Fruit fly (Drosophila melanogaster) whole organism, embryonic: Measurements from ENCODE around the gene Snup.

Source experiments
- Ada2b ChIP-seq: fragments of 200-800 bp; sonication (Bioruptor generic); IDR thresholded peaks from 2 replicates; pipeline ENCODE4 v1.3.6; 2022; ENCODE audit warnings: missing biosample characterization, missing genetic modification characterization
- Adf1 ChIP-seq: fragments of 200-800 bp; sonication (Bioruptor generic); IDR thresholded peaks from 2 replicates; pipeline ENCODE4 v1.3.6; 2022; ENCODE audit warnings: missing biosample characterization, missing genetic modification characterization
- B-H1 ChIP-seq: fragments of 200-800 bp; sonication (Bioruptor generic); IDR thresholded peaks from 3 replicates; pipeline ENCODE4 v1.3.6; 2022; ENCODE audit warnings: missing biosample characterization, missing genetic modification characterization
- CG10267 ChIP-seq: fragments of 200-800 bp; sonication (Bioruptor generic); optimal IDR thresholded peaks from 2 replicates; lab custom pipeline; 2018; ENCODE audit warnings: missing biosample characterization, mild to moderate bottlenecking, missing genetic modification characterization, moderate library complexity
- CG10321 ChIP-seq: fragments of 200-800 bp; sonication (Bioruptor generic); IDR thresholded peaks from 2 replicates; pipeline ENCODE4 v1.3.6; 2022; ENCODE audit warnings: missing biosample characterization, missing genetic modification characterization
- CG10366 ChIP-seq: fragments of 200-800 bp; sonication (Bioruptor generic); IDR thresholded peaks from 2 replicates; pipeline ENCODE4 v1.3.6; 2022; ENCODE audit warnings: missing biosample characterization, missing genetic modification characterization
- CG10654 ChIP-seq: fragments of 200-800 bp; sonication (Bioruptor generic); optimal IDR thresholded peaks from 2 replicates; lab custom pipeline; 2016; ENCODE audit warnings: missing biosample characterization, missing genetic modification characterization
- CG11093 ChIP-seq: fragments of 200-800 bp; sonication (Bioruptor generic); IDR thresholded peaks from 3 replicates; pipeline ENCODE4 v1.3.6; 2022; ENCODE audit warnings: missing biosample characterization, missing genetic modification characterization
- CG11560 ChIP-seq: fragments of 200-800 bp; sonication (Bioruptor generic); IDR thresholded peaks from 3 replicates; pipeline ENCODE4 v1.3.6; 2022; ENCODE audit warnings: missing biosample characterization, missing genetic modification characterization
- CG17385 ChIP-seq: fragments of 200-800 bp; sonication (Bioruptor generic); optimal IDR thresholded peaks from 3 replicates; lab custom pipeline; 2018; ENCODE audit warnings: missing biosample characterization, mild to moderate bottlenecking, missing genetic modification characterization
- CG17829 ChIP-seq: fragments of 200-800 bp; optimal IDR thresholded peaks from 2 replicates; lab custom pipeline; 2019; ENCODE audit warnings: missing biosample characterization, mild to moderate bottlenecking, missing genetic modification characterization, moderate library complexity
- CG18599 ChIP-seq: fragments of 200-800 bp; sonication (Bioruptor generic); optimal IDR thresholded peaks from 3 replicates; lab custom pipeline; 2017; ENCODE audit warnings: missing biosample characterization, missing genetic modification characterization, mild to moderate bottlenecking, moderate library complexity, missing genetic modification reagents
- CG34376 ChIP-seq: fragments of 200-800 bp; sonication (Bioruptor generic); optimal IDR thresholded peaks from 2 replicates; lab custom pipeline; 2018; ENCODE audit warnings: missing biosample characterization, mild to moderate bottlenecking, missing genetic modification characterization
- CG4854 ChIP-seq: fragments of 200-800 bp; sonication (Bioruptor generic); optimal IDR thresholded peaks from 2 replicates; lab custom pipeline; 2016; ENCODE audit warnings: missing biosample characterization, missing genetic modification characterization, inconsistent platforms
- CG6765 ChIP-seq: fragments of 200-800 bp; sonication (Bioruptor generic); optimal IDR thresholded peaks from 3 replicates; lab custom pipeline; 2017; ENCODE audit warnings: missing biosample characterization, mild to moderate bottlenecking, missing genetic modification characterization
- CG7839 ChIP-seq: fragments of 200-800 bp; sonication (Bioruptor generic); optimal IDR thresholded peaks from 3 replicates; lab custom pipeline; 2018; ENCODE audit warnings: missing biosample characterization, mild to moderate bottlenecking, missing genetic modification characterization, moderate library complexity
- Chrac-16 ChIP-seq: fragments of 200-800 bp; sonication (Bioruptor generic); optimal IDR thresholded peaks from 3 replicates; lab custom pipeline; 2016; ENCODE audit warnings: missing biosample characterization, missing genetic modification characterization
- Deaf1 ChIP-seq: fragments of 200-800 bp; optimal IDR thresholded peaks from 3 replicates; lab custom pipeline; 2019; ENCODE audit warnings: missing biosample characterization, mild to moderate bottlenecking, missing genetic modification characterization, moderate library complexity
- Ets65A ChIP-seq: fragments of 200-800 bp; sonication (Bioruptor generic); peaks from one replicate; lab custom pipeline; 2016; ENCODE audit warnings: missing biosample characterization, missing genetic modification characterization
- Gug ChIP-seq: fragments of 200-800 bp; sonication (Bioruptor generic); IDR thresholded peaks from 4 replicates; pipeline ENCODE4 v1.3.6; 2022; ENCODE audit warnings: missing biosample characterization, missing genetic modification characterization
- Hey ChIP-seq: fragments of 200-800 bp; sonication (Bioruptor generic); optimal IDR thresholded peaks from 3 replicates; lab custom pipeline; 2018; ENCODE audit warnings: missing biosample characterization, mild to moderate bottlenecking, missing genetic modification characterization
- Lim3 ChIP-seq: fragments of 200-800 bp; sonication (Bioruptor generic); IDR thresholded peaks from 2 replicates; pipeline ENCODE4 v1.3.6; 2022; ENCODE audit warnings: missing biosample characterization, missing genetic modification characterization
- MESR4 ChIP-seq: fragments of 200-800 bp; sonication (Bioruptor generic); optimal IDR thresholded peaks from 2 replicates; lab custom pipeline; 2018; ENCODE audit warnings: missing biosample characterization, mild to moderate bottlenecking, missing genetic modification characterization, moderate library complexity
- Med ChIP-seq: fragments of 200-800 bp; sonication (Bioruptor generic); peaks from one replicate; lab custom pipeline; 2016; ENCODE audit warnings: missing biosample characterization, missing genetic modification characterization, mild to moderate bottlenecking, inconsistent platforms, moderate library complexity
- Meics ChIP-seq: fragments of 200-800 bp; sonication (Bioruptor generic); optimal IDR thresholded peaks from 2 replicates; lab custom pipeline; 2017; ENCODE audit warnings: missing biosample characterization, mild to moderate bottlenecking, missing genetic modification characterization
- Oli ChIP-seq: fragments of 200-800 bp; sonication (Bioruptor generic); optimal IDR thresholded peaks from 2 replicates; lab custom pipeline; 2018; ENCODE audit warnings: missing biosample characterization, mild to moderate bottlenecking, missing genetic modification characterization, moderate library complexity
- Side ChIP-seq: fragments of 200-800 bp; sonication (Bioruptor generic); optimal IDR thresholded peaks from 2 replicates; lab custom pipeline; 2016; ENCODE audit warnings: missing biosample characterization, missing genetic modification characterization
- Sin3A ChIP-seq: fragments of >200 bp; optimal IDR thresholded peaks from 2 replicates; lab custom pipeline; 2018
- Sox102F ChIP-seq: fragments of 200-800 bp; sonication (Bioruptor generic); optimal IDR thresholded peaks from 2 replicates; lab custom pipeline; 2018; ENCODE audit warnings: missing biosample characterization, mild to moderate bottlenecking, missing genetic modification characterization, moderate library complexity
- Xrp1 ChIP-seq: fragments of 200-800 bp; sonication (Bioruptor generic); IDR thresholded peaks from 2 replicates; pipeline ENCODE4 v1.3.6; 2022; ENCODE audit warnings: missing biosample characterization, missing genetic modification characterization
- az2 ChIP-seq: fragments of 200-800 bp; sonication (Bioruptor generic); optimal IDR thresholded peaks from 3 replicates; lab custom pipeline; 2016; ENCODE audit warnings: missing biosample characterization, missing genetic modification characterization
- bowl ChIP-seq: fragments of 200-800 bp; sonication (Bioruptor generic); IDR thresholded peaks from 2 replicates; pipeline ENCODE4 v1.3.6; 2022; ENCODE audit warnings: missing biosample characterization, missing genetic modification characterization
- cg ChIP-seq: fragments of 200-800 bp; sonication (Bioruptor generic); optimal IDR thresholded peaks from 3 replicates; lab custom pipeline; 2019; ENCODE audit warnings: missing biosample characterization, mild to moderate bottlenecking, missing genetic modification characterization, moderate library complexity
- crol ChIP-seq: fragments of 200-800 bp; sonication (Bioruptor generic); IDR thresholded peaks from 2 replicates; pipeline ENCODE4 v1.3.6; 2022; ENCODE audit warnings: missing biosample characterization, missing genetic modification characterization
- disco-r ChIP-seq: fragments of 200-800 bp; sonication (Bioruptor generic); optimal IDR thresholded peaks from 2 replicates; lab custom pipeline; 2016; ENCODE audit warnings: missing biosample characterization, missing genetic modification characterization
- gsb-n ChIP-seq: fragments of 200-800 bp; sonication (Bioruptor generic); optimal IDR thresholded peaks from 3 replicates; lab custom pipeline; 2018; ENCODE audit warnings: missing biosample characterization, mild to moderate bottlenecking, missing genetic modification characterization
- hkb ChIP-seq, 2 experiments: fragments of 200-800 bp in 1 of 2; fragments of >200 bp in 1 of 2; sonication (Bioruptor generic) in 1 of 2; IDR thresholded peaks in 1 of 2; optimal IDR thresholded peaks in 1 of 2; 2 replicates each; pipeline versions ENCODE4 v1.3.6 to Lab custom; 2017 to 2022; ENCODE audit warnings: missing biosample characterization in 1 of 2, missing genetic modification characterization in 1 of 2
- ind ChIP-seq: fragments of 200-800 bp; sonication (Bioruptor generic); optimal IDR thresholded peaks from 3 replicates; lab custom pipeline; 2016; ENCODE audit warnings: missing biosample characterization, missing genetic modification characterization
- nmo ChIP-seq: fragments of 200-800 bp; sonication (Bioruptor generic); optimal IDR thresholded peaks from 2 replicates; lab custom pipeline; 2018; ENCODE audit warnings: missing biosample characterization, mild to moderate bottlenecking, missing genetic modification characterization, moderate library complexity
- pita ChIP-seq: fragments of 200-800 bp; sonication (Bioruptor generic); optimal IDR thresholded peaks from 2 replicates; lab custom pipeline; 2017; ENCODE audit warnings: missing biosample characterization, mild to moderate bottlenecking, missing genetic modification characterization
- pzg ChIP-seq: fragments of 200-800 bp; sonication (Bioruptor generic); optimal IDR thresholded peaks from 3 replicates; lab custom pipeline; 2018; ENCODE audit warnings: missing biosample characterization, mild to moderate bottlenecking, missing genetic modification characterization, moderate library complexity
- ranshi ChIP-seq: fragments of 200-800 bp; sonication (Bioruptor generic); IDR thresholded peaks from 2 replicates; pipeline ENCODE4 v1.3.6; 2022; ENCODE audit warnings: missing biosample characterization, missing genetic modification characterization
- row ChIP-seq: fragments of 200-800 bp; sonication (Bioruptor generic); IDR thresholded peaks from 3 replicates; pipeline ENCODE4 v1.3.6; 2022; ENCODE audit warnings: missing biosample characterization, missing genetic modification characterization
- sd ChIP-seq: fragments of 200-800 bp; sonication (Bioruptor generic); optimal IDR thresholded peaks from 3 replicates; lab custom pipeline; 2018; ENCODE audit warnings: missing biosample characterization, mild to moderate bottlenecking, missing genetic modification characterization, moderate library complexity
- sim ChIP-seq: fragments of 200-800 bp; sonication (Bioruptor generic); IDR thresholded peaks from 2 replicates; pipeline ENCODE4 v1.3.6; 2022; ENCODE audit warnings: missing biosample characterization, missing genetic modification characterization
- sob ChIP-seq: fragments of 200-800 bp; sonication (Bioruptor generic); IDR thresholded peaks from 2 replicates; pipeline ENCODE4 v1.3.6; 2022; ENCODE audit warnings: missing biosample characterization, missing genetic modification characterization
- vvl ChIP-seq: fragments of 200-800 bp; sonication (Bioruptor generic); IDR thresholded peaks from 2 replicates; pipeline ENCODE4 v1.3.6; 2022; ENCODE audit warnings: missing biosample characterization, missing genetic modification characterization
- zen2 ChIP-seq: fragments of 200-800 bp; sonication (Bioruptor generic); IDR thresholded peaks from 3 replicates; pipeline ENCODE4 v1.3.6; 2022; ENCODE audit warnings: missing biosample characterization, missing genetic modification characterization; ENCODE audit not compliant: partially characterized antibody

Gene Snup

dm6 chr3L:2636023-2636968 is 15.6 kb upstream of the Snup start (continued):
- peak; percentile 43; the same call in 1 of the 2 replicates for TF ChIP-seq vvl
- no peak for TF ChIP-seq hkb (optimal IDR thresholded peaks at IDR 0.05; lab: Kevin White, UChicago)
- peak; percentile 44; the same call in 1 of the 2 replicates for TF ChIP-seq hkb (GFP tag; IDR thresholded peaks at IDR 0.05; lab: Robert Waterston, UW)
- TF ChIP-seq Meics, result peak; percentile 30
- TF ChIP-seq pzg (GFP tag; lab: Kevin White, UChicago), result no peak
- TF ChIP-seq Ets65A (GFP tag; lab: Kevin White, UChicago), result peak; percentile 53
- no peak for TF ChIP-seq Chrac-16
- no peak for TF ChIP-seq gsb-n
- no peak for TF ChIP-seq MESR4
- no peak for TF ChIP-seq bowl (GFP tag; lab: Robert Waterston, UW)
- TF ChIP-seq pita (GFP tag; lab: Kevin White, UChicago), result no peak
- TF ChIP-seq CG10654 (GFP tag; lab: Kevin White, UChicago), result peak; percentile 16
- TF ChIP-seq Hey (tag; lab: Kevin White, UChicago), result no peak
- TF ChIP-seq sob (GFP tag; lab: Robert Waterston, UW), result 0 out of 2 replicates have a peak, but pooled peaks have one; percentile 5
- TF ChIP-seq ranshi, result no peak
- TF ChIP-seq CG11093 (GFP tag; lab: Robert Waterston, UW), result no peak
- no peak for TF ChIP-seq CG10321 (GFP tag; lab: Robert Waterston, UW)
- peak; percentile 12 for TF ChIP-seq CG17829 (tag; lab: Kevin White, UChicago)
- no peak for TF ChIP-seq sd (tag; lab: Kevin White, UChicago)
- no peak for TF ChIP-seq CG10366 (GFP tag; lab: Robert Waterston, UW)
- TF ChIP-seq CG34376 (GFP tag; lab: Kevin White, UChicago), result no peak
- TF ChIP-seq B-H1 (GFP tag; lab: Robert Waterston, UW), result peak; percentile 13; the same call in 1 of the 3 replicates
- TF ChIP-seq CG17385 (GFP tag; lab: Kevin White, UChicago), result peak; percentile 37
- peak; percentile 23; the same call in 1 of the 3 replicates for TF ChIP-seq row
- peak; percentile 51 for TF ChIP-seq Sox102F (GFP tag; lab: Kevin White, UChicago)
- peak; percentile 27 for TF ChIP-seq Oli (tag; lab: Kevin White, UChicago)
- peak; percentile 31 for TF ChIP-seq Med (GFP tag; lab: Kevin White, UChicago)
- no peak for TF ChIP-seq disco-r (GFP tag; lab: Kevin White, UChicago)
- peak; percentile 7 for TF ChIP-seq az2 (GFP tag; lab: Kevin White, UChicago)
- no peak for TF ChIP-seq Side (GFP tag; lab: Kevin White, UChicago)
- TF ChIP-seq zen2 (GFP tag; lab: Robert Waterston, UW), result 0 out of 3 replicates have a peak, but pooled peaks have one; percentile 22
- peak; percentile 86 for TF ChIP-seq cg (GFP tag; lab: Kevin White, UChicago)
- TF ChIP-seq Sin3A (lab: Kevin White, UChicago), result no peak
- TF ChIP-seq CG11560 (tag; lab: Robert Waterston, UW), result no peak
- no peak for TF ChIP-seq CG7839 (tag; lab: Kevin White, UChicago)
- no peak for TF ChIP-seq Lim3
- TF ChIP-seq sim (GFP tag; lab: Robert Waterston, UW), result no peak
- TF ChIP-seq CG6765 (GFP tag; lab: Kevin White, UChicago), result no peak
- TF ChIP-seq ind (GFP tag; lab: Kevin White, UChicago), result no peak
- no peak for TF ChIP-seq CG10267 (tag; lab: Kevin White, UChicago)
- TF ChIP-seq Ada2b (GFP tag; lab: Robert Waterston, UW), result 0 out of 2 replicates have a peak, but pooled peaks have one; percentile 24
- TF ChIP-seq Xrp1 (GFP tag; lab: Robert Waterston, UW), result peak; percentile 47; the same call in 1 of the 2 replicates
- peak; percentile 6 for TF ChIP-seq nmo (GFP tag; lab: Kevin White, UChicago)
- TF ChIP-seq CG18599 (GFP tag; lab: Kevin White, UChicago), result peak; percentile 35
- TF ChIP-seq CG4854 (GFP tag; lab: Kevin White, UChicago), result no peak
- 0 out of 4 replicates have a peak, but pooled peaks have one; percentile 6 for TF ChIP-seq Gug (GFP tag; lab: Robert Waterston, UW)
- TF ChIP-seq crol (GFP tag; lab: Robert Waterston, UW), result peak; percentile 87
- peak; percentile 63 for TF ChIP-seq Deaf1
- peak; percentile 51; the same call in 1 of the 2 replicates for TF ChIP-seq Adf1 (GFP tag; lab: Robert Waterston, UW)
